Fruit fly (Drosophila melanogaster) whole organism, prepupa: ENCODE measurements around the gene CG10140.

Source experiments
- Blimp-1 ChIP-seq: fragments of 200-800 bp; sonication (Bioruptor generic); optimal IDR thresholded peaks from 3 replicates; lab custom pipeline; 2017; ENCODE audit warnings: missing biosample characterization, missing genetic modification characterization, mild to moderate bottlenecking, moderate library complexity, missing genetic modification reagents
- CG11294 ChIP-seq: fragments of 200-800 bp; sonication (Bioruptor generic); IDR thresholded peaks from 2 replicates; pipeline ENCODE4 v1.3.6; 2022; ENCODE audit warnings: missing biosample characterization, missing genetic modification characterization
- CG31627 ChIP-seq: fragments of 200-800 bp; sonication (Bioruptor generic); optimal IDR thresholded peaks from 3 replicates; lab custom pipeline; 2016; ENCODE audit warnings: missing biosample characterization, missing genetic modification characterization
- CG34406 ChIP-seq: fragments of 200-800 bp; sonication (Bioruptor generic); optimal IDR thresholded peaks from 3 replicates; lab custom pipeline; 2016; ENCODE audit warnings: missing biosample characterization, missing genetic modification characterization
- CG6163 ChIP-seq: fragments of 200-800 bp; sonication (Bioruptor generic); IDR thresholded peaks from 3 replicates; pipeline ENCODE4 v1.3.6; 2022; ENCODE audit warnings: missing biosample characterization, missing genetic modification characterization
- Eip93F ChIP-seq: fragments of 200-800 bp; sonication (Bioruptor generic); optimal IDR thresholded peaks from 2 replicates; lab custom pipeline; 2016; ENCODE audit warnings: missing biosample characterization, mild to moderate bottlenecking, missing genetic modification characterization
- Sox15 ChIP-seq: fragments of 200-800 bp; sonication (Bioruptor generic); optimal IDR thresholded peaks from 3 replicates; lab custom pipeline; 2016; ENCODE audit warnings: missing biosample characterization, missing genetic modification characterization
- achi ChIP-seq: fragments of 200-800 bp; sonication (Bioruptor generic); optimal IDR thresholded peaks from 3 replicates; lab custom pipeline; 2016; ENCODE audit warnings: missing biosample characterization, missing genetic modification characterization
- cyc ChIP-seq: fragments of 200-800 bp; sonication (Bioruptor generic); optimal IDR thresholded peaks from 3 replicates; lab custom pipeline; 2016; ENCODE audit warnings: missing biosample characterization, missing genetic modification characterization
- eg ChIP-seq: fragments of 200-800 bp; sonication (Bioruptor generic); IDR thresholded peaks from 3 replicates; pipeline ENCODE4 v1.3.6; 2022; ENCODE audit warnings: missing biosample characterization, missing genetic modification characterization
- fd59A ChIP-seq: fragments of 200-800 bp; sonication (Bioruptor generic); optimal IDR thresholded peaks from 2 replicates; lab custom pipeline; 2017; ENCODE audit warnings: missing biosample characterization, mild to moderate bottlenecking, missing genetic modification characterization, missing genetic modification reagents
- lz ChIP-seq: fragments of 200-800 bp; sonication (Bioruptor generic); optimal IDR thresholded peaks from 3 replicates; lab custom pipeline; 2016; ENCODE audit warnings: missing biosample characterization, missing genetic modification characterization

DNA sequence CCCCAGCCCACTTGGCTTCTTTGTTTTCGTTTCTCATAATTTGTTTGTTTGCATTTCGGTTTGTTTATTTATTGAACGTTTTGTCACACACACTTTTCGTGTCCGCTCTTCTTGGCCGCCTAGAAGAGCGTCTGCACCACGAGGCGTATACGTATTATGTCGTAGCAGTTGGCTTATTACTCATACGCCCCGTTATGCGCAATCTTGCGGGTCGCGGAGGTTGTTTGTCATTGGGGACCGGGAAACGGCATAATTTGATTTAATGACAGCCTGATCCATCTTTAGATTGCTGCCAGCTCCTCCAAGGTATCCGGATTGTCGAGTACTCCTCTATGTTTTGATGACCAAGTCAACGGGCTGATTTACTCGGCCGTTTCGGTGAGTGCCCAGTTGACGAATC, 20.1 kb downstream of the CG10140 start:
- TF ChIP-seq CG34406 (GFP tag; lab: Kevin White, UChicago): no peak
- no peak for TF ChIP-seq CG6163 (GFP tag; lab: Robert Waterston, UW)
- TF ChIP-seq lz: no peak
- TF ChIP-seq fd59A: no peak
- no peak for TF ChIP-seq cyc (GFP tag; lab: Kevin White, UChicago)
- TF ChIP-seq Eip93F: no peak
- no peak for TF ChIP-seq Blimp-1 (GFP tag; lab: Kevin White, UChicago)
- no peak for TF ChIP-seq achi
- TF ChIP-seq CG31627 (GFP tag; lab: Kevin White, UChicago): no peak
- TF ChIP-seq eg (GFP tag; lab: Robert Waterston, UW): no peak
- no peak for TF ChIP-seq CG11294
- TF ChIP-seq Sox15 (GFP tag; lab: Kevin White, UChicago): no peak
